Worm (Caenorhabditis elegans) whole organism, L1 larva: Measurements from ENCODE around the gene nhr-88.

Experiments used
- C34B4.2 ChIP-seq: sonication (generic microtip); optimal IDR thresholded peaks from 2 replicates; lab custom pipeline; 2017; ENCODE audit warnings: mild to moderate bottlenecking, missing genetic modification characterization, missing compliant biosample characterization
- F16B12.6 ChIP-seq: fragments of 150-350 bp; optimal IDR thresholded peaks from 2 replicates; lab custom pipeline; 2014; ENCODE audit warnings: missing biosample characterization, missing genetic modification characterization
- Y116A8C.19 ChIP-seq: sonication (generic microtip); optimal IDR thresholded peaks from 2 replicates; lab custom pipeline; 2016; ENCODE audit warnings: missing compliant biosample characterization, missing genetic modification characterization, borderline replicate concordance
- aha-1 ChIP-seq: fragments of 150-350 bp; optimal IDR thresholded peaks from 2 replicates; lab custom pipeline; 2014; ENCODE audit warnings: missing biosample characterization, missing genetic modification characterization
- alr-1 ChIP-seq: fragments of 200-800 bp; sonication (Bioruptor generic); optimal IDR thresholded peaks from 2 replicates; lab custom pipeline; 2018; ENCODE audit warnings: borderline replicate concordance, mild to moderate bottlenecking, missing genetic modification characterization, missing compliant biosample characterization
- aly-2 ChIP-seq: fragments of 150-350 bp; optimal IDR thresholded peaks from 2 replicates; lab custom pipeline; 2014; ENCODE audit warnings: missing biosample characterization, missing genetic modification characterization
- ama-1 ChIP-seq: fragments of 150-350 bp; optimal IDR thresholded peaks from 2 replicates; lab custom pipeline; 2014
- blmp-1 ChIP-seq: fragments of 150-350 bp; optimal IDR thresholded peaks from 2 replicates; lab custom pipeline; 2014; ENCODE audit warnings: missing biosample characterization, missing genetic modification characterization
- ceh-63 ChIP-seq: fragments of 200-800 bp; sonication (Bioruptor generic); optimal IDR thresholded peaks from 2 replicates; lab custom pipeline; 2018; ENCODE audit warnings: mild to moderate bottlenecking, missing genetic modification characterization, missing compliant biosample characterization
- ceh-82 ChIP-seq, 3 experiments: fragments of 150-350 bp in 1 of 3; sonication (generic microtip) in 2 of 3; optimal IDR thresholded peaks; 2 replicates each; lab custom pipeline; 2014 to 2017; ENCODE audit warnings: missing biosample characterization in 3 of 3, missing genetic modification characterization in 3 of 3
- ceh-90 ChIP-seq: sonication (generic microtip); optimal IDR thresholded peaks from 2 replicates; lab custom pipeline; 2016; ENCODE audit warnings: missing genetic modification characterization, missing compliant biosample characterization
- ces-1 ChIP-seq: fragments of 150-350 bp; optimal IDR thresholded peaks from 2 replicates; lab custom pipeline; 2014; ENCODE audit warnings: missing biosample characterization, missing genetic modification reagents, missing genetic modification characterization
- dpl-1 ChIP-seq, 3 experiments: fragments of 150-350 bp in 2 of 3; sonication (generic microtip) in 1 of 3; optimal IDR thresholded peaks; 2 replicates each; lab custom pipeline; 2014 to 2017; ENCODE audit warnings: missing biosample characterization in 3 of 3, missing genetic modification characterization in 3 of 3, missing genetic modification reagents in 3 of 3
- egl-13 ChIP-seq: sonication (generic microtip); optimal IDR thresholded peaks from 2 replicates; lab custom pipeline; 2016; ENCODE audit warnings: missing genotype, missing genetic modification reagents, missing genetic modification characterization, missing compliant biosample characterization
- egl-27 ChIP-seq, 2 experiments: fragments of 150-350 bp in 1 of 2; sonication (generic microtip); optimal IDR thresholded peaks; 3 replicates each; lab custom pipeline; 2017 to 2018; ENCODE audit warnings: missing biosample characterization in 2 of 2, missing genetic modification characterization in 2 of 2, missing genetic modification reagents in 2 of 2
- elt-2 ChIP-seq: sonication (generic microtip); optimal IDR thresholded peaks from 2 replicates; lab custom pipeline; 2016; ENCODE audit warnings: missing genetic modification characterization, mild to moderate bottlenecking, inconsistent platforms, missing compliant biosample characterization, missing genetic modification reagents
- elt-3 ChIP-seq, 6 experiments: fragments of 150-350 bp in 1 of 6; sonication (generic microtip); optimal IDR thresholded peaks; 2 replicates each; lab custom pipeline; 2017 to 2018; ENCODE audit warnings: missing biosample characterization in 6 of 6, missing genetic modification characterization in 6 of 6, inconsistent platforms in 1 of 6
- fkh-10 ChIP-seq: sonication (generic microtip); optimal IDR thresholded peaks from 2 replicates; lab custom pipeline; 2017; ENCODE audit warnings: missing biosample characterization, missing genetic modification reagents, missing genetic modification characterization
- fkh-8 ChIP-seq: sonication (generic microtip); optimal IDR thresholded peaks from 2 replicates; lab custom pipeline; 2016; ENCODE audit warnings: mild to moderate bottlenecking, missing genetic modification characterization, missing compliant biosample characterization
- hlh-4 ChIP-seq: sonication (generic microtip); optimal IDR thresholded peaks from 2 replicates; lab custom pipeline; 2016; ENCODE audit warnings: mild to moderate bottlenecking, missing genetic modification characterization, missing compliant biosample characterization
- hpl-2 ChIP-seq: fragments of 150-350 bp; optimal IDR thresholded peaks from 2 replicates; lab custom pipeline; 2014; ENCODE audit warnings: missing biosample characterization, missing genetic modification reagents, missing genetic modification characterization
- irx-1 ChIP-seq: sonication (generic microtip); optimal IDR thresholded peaks from 2 replicates; lab custom pipeline; 2016; ENCODE audit warnings: missing genetic modification characterization, missing compliant biosample characterization
- isw-1 ChIP-seq: fragments of 200-800 bp; sonication (Bioruptor generic); IDR thresholded peaks from 2 replicates; pipeline ENCODE4 v1.3.6; 2022; ENCODE audit warnings: missing genetic modification characterization, missing compliant biosample characterization
- jun-1 ChIP-seq: fragments of 150-350 bp; optimal IDR thresholded peaks from 2 replicates; lab custom pipeline; 2014; ENCODE audit warnings: missing biosample characterization, missing genetic modification reagents, missing genetic modification characterization
- lin-13 ChIP-seq: fragments of 150-350 bp; optimal IDR thresholded peaks from 2 replicates; lab custom pipeline; 2014; ENCODE audit warnings: missing biosample characterization, missing genetic modification reagents, missing genetic modification characterization
- lin-35 ChIP-seq, 2 experiments: fragments of 150-350 bp; optimal IDR thresholded peaks; 2 replicates each; lab custom pipeline; 2014; ENCODE audit warnings: missing biosample characterization in 2 of 2, missing genetic modification characterization in 2 of 2, missing genetic modification reagents in 2 of 2
- lin-39 ChIP-seq: fragments of 150-350 bp; optimal IDR thresholded peaks from 2 replicates; lab custom pipeline; 2014; ENCODE audit warnings: missing biosample characterization, missing genetic modification reagents, missing genetic modification characterization
- mab-9 ChIP-seq: fragments of 200-800 bp; sonication (Bioruptor generic); IDR thresholded peaks from 2 replicates; pipeline ENCODE4 v1.3.6; 2022; ENCODE audit warnings: missing genetic modification reagents, missing genetic modification characterization, missing compliant biosample characterization
- mep-1 ChIP-seq: fragments of 150-350 bp; optimal IDR thresholded peaks from 2 replicates; lab custom pipeline; 2014; ENCODE audit warnings: missing biosample characterization, missing genetic modification characterization
- nhr-20 ChIP-seq: sonication (generic microtip); optimal IDR thresholded peaks from 2 replicates; lab custom pipeline; 2016; ENCODE audit warnings: mild to moderate bottlenecking, missing genetic modification characterization, missing compliant biosample characterization
- nhr-237 ChIP-seq: fragments of 150-350 bp; optimal IDR thresholded peaks from 2 replicates; lab custom pipeline; 2014; ENCODE audit warnings: missing biosample characterization, missing genetic modification characterization
- nhr-28 ChIP-seq: fragments of 150-350 bp; optimal IDR thresholded peaks from 2 replicates; lab custom pipeline; 2014; ENCODE audit warnings: missing biosample characterization, missing genetic modification characterization
- nhr-76 ChIP-seq: sonication (generic microtip); optimal IDR thresholded peaks from 2 replicates; lab custom pipeline; 2017; ENCODE audit warnings: missing biosample characterization, missing genetic modification characterization
- nhr-85 ChIP-seq: sonication (generic microtip); peaks from one replicate; lab custom pipeline; 2016; ENCODE audit warnings: missing genetic modification characterization, inconsistent platforms, missing compliant biosample characterization
- pag-3 ChIP-seq: sonication (generic microtip); optimal IDR thresholded peaks from 2 replicates; lab custom pipeline; 2017; ENCODE audit warnings: missing genetic modification characterization, mild to moderate bottlenecking, missing compliant biosample characterization, antibody characterized with exemption, borderline replicate concordance; ENCODE audit not compliant: insufficient read depth
- pax-3 ChIP-seq: fragments of 200-800 bp; sonication (Bioruptor generic); optimal IDR thresholded peaks from 2 replicates; lab custom pipeline; 2018; ENCODE audit warnings: mild to moderate bottlenecking, missing genetic modification characterization, moderate library complexity, missing compliant biosample characterization
- pqm-1 ChIP-seq: sonication (generic microtip); optimal IDR thresholded peaks from 3 replicates; lab custom pipeline; 2017; ENCODE audit warnings: missing biosample characterization, missing genetic modification characterization
- sptf-1 ChIP-seq: fragments of 150-350 bp; optimal IDR thresholded peaks from 2 replicates; lab custom pipeline; 2014; ENCODE audit warnings: missing biosample characterization, missing genetic modification characterization
- sup-37 ChIP-seq: fragments of 200-800 bp; sonication (Bioruptor generic); optimal IDR thresholded peaks from 2 replicates; lab custom pipeline; 2018; ENCODE audit warnings: mild to moderate bottlenecking, missing genetic modification characterization, missing compliant biosample characterization
- swsn-7 ChIP-seq: sonication (generic microtip); optimal IDR thresholded peaks from 2 replicates; lab custom pipeline; 2016; ENCODE audit warnings: missing genetic modification characterization, missing compliant biosample characterization
- tlp-1 ChIP-seq: fragments of 150-350 bp; optimal IDR thresholded peaks from 2 replicates; lab custom pipeline; 2014; ENCODE audit warnings: missing biosample characterization, missing genetic modification characterization
- unc-30 ChIP-seq: sonication (generic microtip); optimal IDR thresholded peaks from 2 replicates; lab custom pipeline; 2017; ENCODE audit warnings: missing biosample characterization, missing genetic modification characterization
- unc-62 ChIP-seq: fragments of 150-350 bp; optimal IDR thresholded peaks from 2 replicates; lab custom pipeline; 2014; ENCODE audit warnings: missing biosample characterization, missing genetic modification reagents, missing genetic modification characterization
- unc-98 ChIP-seq: fragments of 200-800 bp; sonication (Bioruptor generic); IDR thresholded peaks from 2 replicates; pipeline ENCODE4 v1.3.6; 2022; ENCODE audit warnings: missing genetic modification characterization, missing compliant biosample characterization
- zip-4 ChIP-seq: fragments of 200-800 bp; sonication (Bioruptor generic); optimal IDR thresholded peaks from 2 replicates; lab custom pipeline; 2018; ENCODE audit warnings: mild to moderate bottlenecking, missing genetic modification characterization, moderate library complexity, missing compliant biosample characterization
- ztf-4 ChIP-seq: fragments of 150-350 bp; optimal IDR thresholded peaks from 2 replicates; lab custom pipeline; 2014; ENCODE audit warnings: missing biosample characterization, missing genetic modification characterization

The nhr-88 gene

ce11 chrII:2940747-2941146, 35.7 kb upstream of the nhr-88 start, which contains the start of gene irld-66:
TSS of gene irld-66 (minus strand) at chrII:2940847.
- TF ChIP-seq ceh-90 (tag; lab: Kevin White, UChicago) (no peak), unc-62 (GFP tag; lab: Kevin White, UChicago) (no peak), mep-1 (tag; lab: Kevin White, UChicago) (no peak), nhr-85 (no peak), Y116A8C.19 (no peak), hpl-2 (no peak), egl-27 (tag; optimal IDR thresholded peaks at IDR 0.05; lab: Kevin White, UChicago) (no peak), C34B4.2 (no peak), alr-1 (no peak), nhr-20 (no peak), fkh-10 (GFP tag; lab: Kevin White, UChicago) (no peak), blmp-1 (tag; lab: Kevin White, UChicago) (no peak), aly-2 (tag; lab: Kevin White, UChicago) (no peak), nhr-76 (tag; lab: Kevin White, UChicago) (no peak), egl-13 (tag; lab: Kevin White, UChicago) (no peak), hlh-4 (tag; lab: Kevin White, UChicago) (no peak), elt-3 (tag; optimal IDR thresholded peaks at IDR 0.05; lab: Kevin White, UChicago) (no peak), isw-1 (no peak)

ce11 chrII:2943966-2944365, 32.5 kb upstream of the nhr-88 start, which contains the start of the genes irld-50 and irld-49:
TSS of gene irld-50 (minus strand) at chrII:2944066.
TSS of gene irld-49 (plus strand) at chrII:2944176.
- TF ChIP-seq ama-1 (lab: Kevin White, UChicago) = no peak
- TF ChIP-seq lin-35 (GFP tag; optimal IDR thresholded peaks at IDR 0.05; lab: Kevin White, UChicago) = no peak
- no peak for TF ChIP-seq ces-1 (GFP tag; lab: Kevin White, UChicago)
- no peak for TF ChIP-seq sup-37 (GFP tag; lab: Kevin White, UChicago)
- TF ChIP-seq blmp-1 (tag; lab: Kevin White, UChicago) = no peak
- no peak for TF ChIP-seq swsn-7
- no peak for TF ChIP-seq alr-1
- no peak for TF ChIP-seq nhr-237
- no peak for TF ChIP-seq lin-13
- TF ChIP-seq ztf-4 = no peak
- no peak for TF ChIP-seq Y116A8C.19
- TF ChIP-seq jun-1 (tag; lab: Kevin White, UChicago) = no peak
- TF ChIP-seq aha-1 (tag; lab: Kevin White, UChicago) = no peak
- TF ChIP-seq nhr-20 = no peak
- no peak for TF ChIP-seq mab-9 (GFP tag; lab: Robert Waterston, UW)
- no peak for TF ChIP-seq fkh-10 (GFP tag; lab: Kevin White, UChicago)
- no peak for TF ChIP-seq unc-30 (tag; lab: Kevin White, UChicago)
- TF ChIP-seq unc-98 (GFP tag; lab: Robert Waterston, UW) = no peak
- no peak for TF ChIP-seq sptf-1 (tag; lab: Kevin White, UChicago)

ce11 chrII:2946438-2946837, 30.0 kb upstream of the nhr-88 start, which contains the start of gene srw-79:
TSS of gene srw-79 (plus strand) at chrII:2946738.
- TF ChIP-seq pqm-1 (tag; lab: Kevin White, UChicago) = no peak
- no peak for TF ChIP-seq jun-1 (tag; lab: Kevin White, UChicago)
- no peak for TF ChIP-seq F16B12.6
- no peak for TF ChIP-seq irx-1 (tag; lab: Kevin White, UChicago)
- no peak for TF ChIP-seq sup-37 (GFP tag; lab: Kevin White, UChicago)
- TF ChIP-seq nhr-237 = no peak
- no peak for TF ChIP-seq hpl-2
- TF ChIP-seq pag-3 (tag; lab: Kevin White, UChicago) = no peak

ce11 chrII:2948614-2949013, 27.8 kb upstream of the nhr-88 start:
- TF ChIP-seq irx-1 (tag; lab: Kevin White, UChicago) (no peak), ceh-82 (tag; optimal IDR thresholded peaks at IDR 0.05; lab: Kevin White, UChicago) (no peak), isw-1 (no peak), dpl-1 (GFP tag; optimal IDR thresholded peaks at IDR 0.05; lab: Kevin White, UChicago) (no peak), jun-1 (tag; lab: Kevin White, UChicago) (no peak), elt-2 (tag; lab: Kevin White, UChicago) (no peak), zip-4 (GFP tag; lab: Kevin White, UChicago) (no peak), nhr-20 (no peak), fkh-10 (GFP tag; lab: Kevin White, UChicago) (no peak), ceh-63 (no peak), pax-3 (tag; lab: Kevin White, UChicago) (no peak), lin-39 (tag; lab: Kevin White, UChicago) (no peak), mab-9 (GFP tag; lab: Robert Waterston, UW) (no peak), lin-13 (no peak), nhr-76 (tag; lab: Kevin White, UChicago) (no peak), nhr-28 (no peak), fkh-8 (tag; lab: Kevin White, UChicago) (no peak), tlp-1 (tag; lab: Kevin White, UChicago) (no peak), aha-1 (tag; lab: Kevin White, UChicago) (no peak)
